1 fruit fly cellular context compared by ENCODE assay signal in genomic region chr3L:18786427-18787104, dm6.
TF ChIP-seq lines count a peak whose summit lies in the region.

No protein-coding gene starts in this region.

TF ChIP-seq in whole organism, embryonic, 481 proteins besides CTCF, POLR2A, EP300 and RAD21 (continued from another document and continues in another):
- TF ChIP-seq Hr51 (GFP tag; optimal IDR thresholded peaks at IDR 0.05; lab: Kevin White, UChicago) (peak in 1 of 2 experiments; percentile 92), CG4424 (GFP tag; optimal IDR thresholded peaks at IDR 0.05; lab: Kevin White, UChicago) (peak; percentile 40), CG17186 (GFP tag; optimal IDR thresholded peaks at IDR 0.05; lab: Kevin White, UChicago) (no peak), ken (GFP tag; IDR thresholded peaks at IDR 0.05; lab: Robert Waterston, UW) (no peak), CG13775 (GFP tag; optimal IDR thresholded peaks at IDR 0.05; lab: Kevin White, UChicago) (peak; percentile 6), kni (GFP tag; optimal IDR thresholded peaks at IDR 0.05; lab: Kevin White, UChicago) (no peak), stwl (tag; optimal IDR thresholded peaks at IDR 0.05; lab: Kevin White, UChicago) (no peak), CG17612 (GFP tag; IDR thresholded peaks at IDR 0.05; lab: Robert Waterston, UW) (no peak), nau (GFP tag; optimal IDR thresholded peaks at IDR 0.05; lab: Kevin White, UChicago) (peak; percentile 28), YL-1 (GFP tag; optimal IDR thresholded peaks at IDR 0.05; lab: Kevin White, UChicago) (no peak), Lpt (GFP tag; optimal IDR thresholded peaks at IDR 0.05; lab: Kevin White, UChicago) (no peak), btn (GFP tag; optimal IDR thresholded peaks at IDR 0.05; lab: Kevin White, UChicago) (no peak), fru (optimal IDR thresholded peaks at IDR 0.05; lab: Kevin White, UChicago) (no peak), CG12236 (GFP tag; optimal IDR thresholded peaks at IDR 0.05; lab: Kevin White, UChicago) (no peak), CG17361 (GFP tag; IDR thresholded peaks at IDR 0.05; lab: Robert Waterston, UW) (peak; percentile 78), klu (GFP tag; IDR thresholded peaks at IDR 0.05; lab: Robert Waterston, UW) (0 out of 2 replicates have a peak, but pooled peaks have one; percentile 19), scrt (GFP tag; optimal IDR thresholded peaks at IDR 0.05; lab: Kevin White, UChicago) (peak; percentile 32), peb (GFP tag; IDR thresholded peaks at IDR 0.05; lab: Robert Waterston, UW) (no peak), CG7786 (GFP tag; optimal IDR thresholded peaks at IDR 0.05; lab: Kevin White, UChicago) (peak; percentile 9), CG9609 (GFP tag; optimal IDR thresholded peaks at IDR 0.05; lab: Kevin White, UChicago) (peak; percentile 3), sna (GFP tag; IDR thresholded peaks at IDR 0.05; lab: Robert Waterston, UW; ENCODE audit: partially characterized antibody) (no peak), lmd (GFP tag; IDR thresholded peaks at IDR 0.05; lab: Robert Waterston, UW) (peak; percentile 69), CG34376 (GFP tag; optimal IDR thresholded peaks at IDR 0.05; lab: Kevin White, UChicago) (peak; percentile 71), ssp (GFP tag; IDR thresholded peaks at IDR 0.05; lab: Robert Waterston, UW) (0 out of 2 replicates have a peak, but pooled peaks have one; percentile 8), CG11695 (GFP tag; IDR thresholded peaks at IDR 0.05; lab: Robert Waterston, UW) (peak; percentile 77; the same call in 2 of the 3 replicates), HLHmδ (GFP tag; optimal IDR thresholded peaks at IDR 0.05; lab: Kevin White, UChicago) (no peak), CG31365 (tag; optimal IDR thresholded peaks at IDR 0.05; lab: Kevin White, UChicago) (no peak), ems (GFP tag; optimal IDR thresholded peaks at IDR 0.05; lab: Kevin White, UChicago) (peak; percentile 7), CG10959 (GFP tag; IDR thresholded peaks at IDR 0.05; lab: Robert Waterston, UW) (no peak), CG10274 (GFP tag; optimal IDR thresholded peaks at IDR 0.05; lab: Kevin White, UChicago) (peak; percentile 11), exex (tag; optimal IDR thresholded peaks at IDR 0.05; lab: Kevin White, UChicago) (peak; percentile 19), slp2 (GFP tag; optimal IDR thresholded peaks at IDR 0.05; lab: Kevin White, UChicago) (peak; percentile 38), CG7271 (tag; optimal IDR thresholded peaks at IDR 0.05; lab: Kevin White, UChicago) (no peak), Kr (GFP tag; optimal IDR thresholded peaks at IDR 0.05; lab: Kevin White, UChicago) (no peak), CG8359 (GFP tag; optimal IDR thresholded peaks at IDR 0.05; lab: Kevin White, UChicago; ENCODE audit: borderline replicate concordance) (no peak), sens-2 (GFP tag; IDR thresholded peaks at IDR 0.05; lab: Robert Waterston, UW) (no peak), pfk (GFP tag; optimal IDR thresholded peaks at IDR 0.05; lab: Kevin White, UChicago) (peak; percentile 4), CG10543 (GFP tag; optimal IDR thresholded peaks at IDR 0.05; lab: Kevin White, UChicago) (peak; percentile 87), CG10979 (tag; optimal IDR thresholded peaks at IDR 0.05; lab: Kevin White, UChicago) (no peak), Hsf (GFP tag; optimal IDR thresholded peaks at IDR 0.05; lab: Kevin White, UChicago) (peak; percentile 62), CG12744 (GFP tag; optimal IDR thresholded peaks at IDR 0.05; lab: Kevin White, UChicago) (no peak), ttk (GFP tag; IDR thresholded peaks at IDR 0.05; lab: Robert Waterston, UW) (no peak), CG6854 (GFP tag; optimal IDR thresholded peaks at IDR 0.05; lab: Kevin White, UChicago) (peak; percentile 73), CG34422 (GFP tag; IDR thresholded peaks at IDR 0.05; lab: Robert Waterston, UW) (peak; percentile 44; the same call in 1 of the 3 replicates), CG32532 (GFP tag; IDR thresholded peaks at IDR 0.05; lab: Robert Waterston, UW) (peak; percentile 28), CG18476 (GFP tag; optimal IDR thresholded peaks at IDR 0.05; lab: Kevin White, UChicago) (peak; percentile 66), CG31441 (GFP tag; IDR thresholded peaks at IDR 0.05; lab: Robert Waterston, UW) (no peak; the same call in none of the 2 replicates), HLH4C (GFP tag; IDR thresholded peaks at IDR 0.05; lab: Robert Waterston, UW; ENCODE audit: partially characterized antibody) (no peak), Max (GFP tag; optimal IDR thresholded peaks at IDR 0.05; lab: Kevin White, UChicago) (peak; percentile 42), CG13624 (GFP tag; optimal IDR thresholded peaks at IDR 0.05; lab: Kevin White, UChicago) (peak; percentile 66), CG15073 (GFP tag; optimal IDR thresholded peaks at IDR 0.05; lab: Kevin White, UChicago) (no peak), sqz (GFP tag; optimal IDR thresholded peaks at IDR 0.05; lab: Kevin White, UChicago) (peak; percentile 98), Xbp1 (GFP tag; optimal IDR thresholded peaks at IDR 0.05; lab: Kevin White, UChicago) (peak; percentile 69), ash1 (GFP tag; optimal IDR thresholded peaks at IDR 0.05; lab: Kevin White, UChicago) (no peak), Asciz (GFP tag; optimal IDR thresholded peaks at IDR 0.05; lab: Kevin White, UChicago) (peak; percentile 60), pzg (GFP tag; optimal IDR thresholded peaks at IDR 0.05; lab: Kevin White, UChicago) (no peak), Doc2 (GFP tag; IDR thresholded peaks at IDR 0.05; lab: Robert Waterston, UW) (no peak), CG9876 (GFP tag; optimal IDR thresholded peaks at IDR 0.05; lab: Kevin White, UChicago) (no peak), Hmr (GFP tag; optimal IDR thresholded peaks at IDR 0.05; lab: Kevin White, UChicago) (peak; percentile 58), CG1529 (GFP tag; optimal IDR thresholded peaks at IDR 0.05; lab: Kevin White, UChicago) (no peak), CG1602 (GFP tag; optimal IDR thresholded peaks at IDR 0.05; lab: Kevin White, UChicago) (peak; percentile 37), CG2116 (GFP tag; optimal IDR thresholded peaks at IDR 0.05; lab: Kevin White, UChicago) (peak; percentile 32), repo (GFP tag; optimal IDR thresholded peaks at IDR 0.05; lab: Kevin White, UChicago) (no peak), unc-4 (GFP tag; IDR thresholded peaks at IDR 0.05; lab: Robert Waterston, UW; ENCODE audit: partially characterized antibody) (no peak), Fer1 (GFP tag; optimal IDR thresholded peaks at IDR 0.05; lab: Kevin White, UChicago) (peak; percentile 42), Ptx1 (GFP tag; IDR thresholded peaks at IDR 0.05; lab: Robert Waterston, UW) (peak; percentile 79), crc (GFP tag; optimal IDR thresholded peaks at IDR 0.05; lab: Kevin White, UChicago) (peak; percentile 34), CG3726 (GFP tag; IDR thresholded peaks at IDR 0.05; lab: Robert Waterston, UW) (peak; percentile 12; the same call in 1 of the 3 replicates), dmrt11E (tag; optimal IDR thresholded peaks at IDR 0.05; lab: Kevin White, UChicago) (no peak), Antp (GFP tag; optimal IDR thresholded peaks at IDR 0.05; lab: Kevin White, UChicago) (peak; percentile 7), CG12659 (GFP tag; optimal IDR thresholded peaks at IDR 0.05; lab: Kevin White, UChicago) (peak; percentile 61), CG4282 (GFP tag; optimal IDR thresholded peaks at IDR 0.05; lab: Kevin White, UChicago) (no peak), CG11093 (GFP tag; IDR thresholded peaks at IDR 0.05; lab: Robert Waterston, UW) (no peak), oc (tag; optimal IDR thresholded peaks at IDR 0.05; lab: Kevin White, UChicago) (no peak), ham (GFP tag; IDR thresholded peaks at IDR 0.05; lab: Robert Waterston, UW) (no peak), Ssrp (tag; optimal IDR thresholded peaks at IDR 0.05; lab: Kevin White, UChicago) (peak; percentile 62), CG12155 (GFP tag; optimal IDR thresholded peaks at IDR 0.05; lab: Kevin White, UChicago) (peak; percentile 23), Optix (GFP tag; IDR thresholded peaks at IDR 0.05; lab: Robert Waterston, UW) (no peak), az2 (GFP tag; optimal IDR thresholded peaks at IDR 0.05; lab: Kevin White, UChicago) (peak; percentile 66), corto (GFP tag; optimal IDR thresholded peaks at IDR 0.05; lab: Kevin White, UChicago) (no peak), amos (GFP tag; IDR thresholded peaks at IDR 0.05; lab: Robert Waterston, UW; ENCODE audit: partially characterized antibody) (0 out of 2 replicates have a peak, but pooled peaks have one; percentile 8), kay (GFP tag; optimal IDR thresholded peaks at IDR 0.05; lab: Kevin White, UChicago) (peak; percentile 6), CG1792 (GFP tag; optimal IDR thresholded peaks at IDR 0.05; lab: Kevin White, UChicago) (no peak), Dbx (GFP tag; IDR thresholded peaks at IDR 0.05; lab: Robert Waterston, UW) (no peak; the same call in 1 of the 3 replicates), row (GFP tag; IDR thresholded peaks at IDR 0.05; lab: Robert Waterston, UW) (peak; percentile 81), ara (GFP tag; IDR thresholded peaks at IDR 0.05; lab: Robert Waterston, UW) (no peak), twi (tag; optimal IDR thresholded peaks at IDR 0.05; lab: Kevin White, UChicago) (no peak), prd (optimal IDR thresholded peaks at IDR 0.05; lab: Kevin White, UChicago) (no peak), prd (GFP tag; IDR thresholded peaks at IDR 0.05; lab: Robert Waterston, UW) (peak; percentile 28; the same call in 1 of the 3 replicates), wek (GFP tag; optimal IDR thresholded peaks at IDR 0.05; lab: Kevin White, UChicago) (no peak), CG11085 (GFP tag; IDR thresholded peaks at IDR 0.05; lab: Robert Waterston, UW) (no peak), Rx (GFP tag; IDR thresholded peaks at IDR 0.05; lab: Robert Waterston, UW) (0 out of 2 replicates have a peak, but pooled peaks have one; percentile 20), jumu (GFP tag; optimal IDR thresholded peaks at IDR 0.05; lab: Kevin White, UChicago) (no peak), CG34224 (GFP tag; IDR thresholded peaks at IDR 0.05; lab: Robert Waterston, UW; ENCODE audit: partially characterized antibody) (0 out of 3 replicates have a peak, but pooled peaks have one; percentile 28), CG12391 (tag; optimal IDR thresholded peaks at IDR 0.05; lab: Kevin White, UChicago) (peak; percentile 74), CG30403 (GFP tag; optimal IDR thresholded peaks at IDR 0.05; lab: Kevin White, UChicago) (peak; percentile 86), chif (GFP tag; optimal IDR thresholded peaks at IDR 0.05; lab: Kevin White, UChicago) (peak; percentile 32 to 49), maf-S (GFP tag; optimal IDR thresholded peaks at IDR 0.05; lab: Kevin White, UChicago) (peak; percentile 41), D (optimal IDR thresholded peaks at IDR 0.05; lab: Kevin White, UChicago) (no peak), D (GFP tag; optimal IDR thresholded peaks at IDR 0.05; lab: Kevin White, UChicago) (peak; percentile 1), CG11398 (GFP tag; optimal IDR thresholded peaks at IDR 0.05; lab: Kevin White, UChicago) (no peak), sd (tag; optimal IDR thresholded peaks at IDR 0.05; lab: Kevin White, UChicago) (peak; percentile 83), CG15269 (tag; optimal IDR thresholded peaks at IDR 0.05; lab: Kevin White, UChicago) (peak; percentile 80), cas (GFP tag; IDR thresholded peaks at IDR 0.05; lab: Robert Waterston, UW) (no peak), wor (GFP tag; IDR thresholded peaks at IDR 0.05; lab: Robert Waterston, UW) (peak; percentile 56), Myb (GFP tag; optimal IDR thresholded peaks at IDR 0.05; lab: Kevin White, UChicago) (peak; percentile 10), HLH54F (GFP tag; optimal IDR thresholded peaks at IDR 0.05; lab: Kevin White, UChicago) (peak; percentile 52), NfI (GFP tag; optimal IDR thresholded peaks at IDR 0.05; lab: Kevin White, UChicago) (peak; percentile 29), Trl (optimal IDR thresholded peaks at IDR 0.05; lab: Kevin White, UChicago) (peak in 1 of 2 experiments; percentile 49), Trl (GFP tag; optimal IDR thresholded peaks at IDR 0.05; lab: Kevin White, UChicago) (peak; percentile 44), seq (GFP tag; IDR thresholded peaks at IDR 0.05; lab: Robert Waterston, UW) (no peak), CG18262 (tag; optimal IDR thresholded peaks at IDR 0.05; lab: Kevin White, UChicago) (peak; percentile 61), CG12769 (tag; optimal IDR thresholded peaks at IDR 0.05; lab: Kevin White, UChicago) (peak; percentile 62), dysf (GFP tag; IDR thresholded peaks at IDR 0.05; lab: Robert Waterston, UW) (peak; percentile 77; the same call in 2 of the 3 replicates), CG13894 (tag; optimal IDR thresholded peaks at IDR 0.05; lab: Kevin White, UChicago) (peak; percentile 9), BtbVII (GFP tag; optimal IDR thresholded peaks at IDR 0.05; lab: Kevin White, UChicago) (peak; percentile 31), zen2 (GFP tag; IDR thresholded peaks at IDR 0.05; lab: Robert Waterston, UW; ENCODE audit: partially characterized antibody) (no peak), CG8944 (GFP tag; optimal IDR thresholded peaks at IDR 0.05; lab: Kevin White, UChicago) (no peak), lov (optimal IDR thresholded peaks at IDR 0.05; lab: Kevin White, UChicago) (no peak), lov (GFP tag; IDR thresholded peaks at IDR 0.05; lab: Robert Waterston, UW) (no peak), CG15514 (GFP tag; optimal IDR thresholded peaks at IDR 0.05; lab: Kevin White, UChicago) (no peak), CG9437 (GFP tag; optimal IDR thresholded peaks at IDR 0.05; lab: Kevin White, UChicago) (peak; percentile 72), crp (GFP tag; optimal IDR thresholded peaks at IDR 0.05; lab: Kevin White, UChicago) (no peak), CG4404 (GFP tag; IDR thresholded peaks at IDR 0.05; lab: Robert Waterston, UW) (no peak), lilli (GFP tag; optimal IDR thresholded peaks at IDR 0.05; lab: Kevin White, UChicago) (peak; percentile 58), eyg (GFP tag; optimal IDR thresholded peaks at IDR 0.05; lab: Kevin White, UChicago) (no peak), danr (GFP tag; IDR thresholded peaks at IDR 0.05; lab: Robert Waterston, UW) (peak; percentile 57), zf30C (GFP tag; optimal IDR thresholded peaks at IDR 0.05; lab: Kevin White, UChicago) (no peak), vnd (GFP tag; IDR thresholded peaks at IDR 0.05; lab: Robert Waterston, UW; ENCODE audit: partially characterized antibody) (no peak), Meics (GFP tag; optimal IDR thresholded peaks at IDR 0.05; lab: Kevin White, UChicago) (peak; percentile 76), schlank (tag; optimal IDR thresholded peaks at IDR 0.05; lab: Kevin White, UChicago) (no peak), CG11456 (GFP tag; IDR thresholded peaks at IDR 0.05; lab: Robert Waterston, UW) (no peak), esg (GFP tag; conservative IDR thresholded peaks at IDR 0.05; lab: Robert Waterston, UW) (peak; percentile 62)
